Fruit fly (Drosophila melanogaster) whole organism, embryonic: ENCODE measurements around the gene scaf6.
A peak's percentile ranks its signal among the peaks of the same experiment; 100 is the strongest.

ENCODE experiments used
- Awh ChIP-seq: fragments of 200-800 bp; sonication (Bioruptor generic); IDR thresholded peaks from 2 replicates; pipeline ENCODE4, ENCODE4 v1.3.6; 2022; ENCODE audit warnings: missing biosample characterization, missing genetic modification characterization
- CG11696 ChIP-seq: fragments of 200-800 bp; sonication (Bioruptor generic); IDR thresholded peaks from 2 replicates; pipeline ENCODE4 v1.3.6; 2022; ENCODE audit warnings: missing biosample characterization, missing genetic modification characterization
- CG13624 ChIP-seq: fragments of 200-800 bp; sonication (Bioruptor generic); optimal IDR thresholded peaks from 2 replicates; lab custom pipeline; 2016; ENCODE audit warnings: missing biosample characterization, missing genetic modification characterization
- CG1647 ChIP-seq: fragments of 200-800 bp; sonication (Bioruptor generic); optimal IDR thresholded peaks from 3 replicates; lab custom pipeline; 2016; ENCODE audit warnings: missing biosample characterization, missing genetic modification characterization
- CG16863 ChIP-seq: fragments of 200-800 bp; sonication (Bioruptor generic); optimal IDR thresholded peaks from 3 replicates; lab custom pipeline; 2016; ENCODE audit warnings: missing biosample characterization, missing genetic modification characterization
- CG17359 ChIP-seq: fragments of 200-800 bp; sonication (Bioruptor generic); optimal IDR thresholded peaks from 3 replicates; lab custom pipeline; 2018; ENCODE audit warnings: missing biosample characterization, mild to moderate bottlenecking, missing genetic modification characterization, moderate library complexity
- CG1832 ChIP-seq: fragments of 200-800 bp; sonication (Bioruptor generic); optimal IDR thresholded peaks from 2 replicates; lab custom pipeline; 2017; ENCODE audit warnings: missing biosample characterization, mild to moderate bottlenecking, missing genetic modification characterization, inconsistent platforms
- CG2120 ChIP-seq: fragments of 200-800 bp; sonication (Bioruptor generic); optimal IDR thresholded peaks from 3 replicates; lab custom pipeline; 2016; ENCODE audit warnings: missing biosample characterization, missing genetic modification characterization
- CG3281 ChIP-seq: fragments of 200-800 bp; sonication (Bioruptor generic); optimal IDR thresholded peaks from 3 replicates; lab custom pipeline; 2017; ENCODE audit warnings: missing biosample characterization, mild to moderate bottlenecking, missing genetic modification characterization
- CG34224 ChIP-seq: fragments of 200-800 bp; sonication (Bioruptor generic); IDR thresholded peaks from 3 replicates; pipeline ENCODE4 v1.3.6; 2022; ENCODE audit warnings: missing biosample characterization, missing genetic modification characterization; ENCODE audit not compliant: partially characterized antibody
- CG7839 ChIP-seq: fragments of 200-800 bp; sonication (Bioruptor generic); optimal IDR thresholded peaks from 3 replicates; lab custom pipeline; 2018; ENCODE audit warnings: missing biosample characterization, mild to moderate bottlenecking, missing genetic modification characterization, moderate library complexity
- CG7987 ChIP-seq: fragments of 200-800 bp; sonication (Bioruptor generic); optimal IDR thresholded peaks from 2 replicates; lab custom pipeline; 2018; ENCODE audit warnings: missing biosample characterization, mild to moderate bottlenecking, missing genetic modification characterization, moderate library complexity
- CG8281 ChIP-seq: fragments of 200-800 bp; sonication (Bioruptor generic); optimal IDR thresholded peaks from 2 replicates; lab custom pipeline; 2018; ENCODE audit warnings: missing biosample characterization, mild to moderate bottlenecking, missing genetic modification characterization, moderate library complexity
- CG8290 ChIP-seq, 3 experiments: fragments of 200-800 bp; sonication (Bioruptor generic); optimal IDR thresholded peaks; 2 replicates each; lab custom pipeline; 2016 to 2019; ENCODE audit warnings: missing biosample characterization in 3 of 3, missing genetic modification characterization in 3 of 3, mild to moderate bottlenecking in 2 of 3, moderate library complexity in 1 of 3
- CoRest ChIP-seq: fragments of 200-800 bp; sonication (Bioruptor generic); optimal IDR thresholded peaks from 3 replicates; lab custom pipeline; 2018; ENCODE audit warnings: missing biosample characterization, mild to moderate bottlenecking, missing genetic modification characterization, moderate library complexity
- Dbx ChIP-seq: fragments of 200-800 bp; sonication (Bioruptor generic); IDR thresholded peaks from 3 replicates; pipeline ENCODE4 v1.3.6; 2022; ENCODE audit warnings: missing biosample characterization, missing genetic modification characterization
- Doc3 ChIP-seq: fragments of 200-800 bp; sonication (Bioruptor generic); IDR thresholded peaks from 3 replicates; pipeline ENCODE4 v1.3.6; 2022; ENCODE audit warnings: missing biosample characterization, missing genetic modification characterization; ENCODE audit not compliant: partially characterized antibody
- E2f2 ChIP-seq: fragments of 200-800 bp; sonication (Bioruptor generic); IDR thresholded peaks from 2 replicates; pipeline ENCODE4 v1.3.6; 2022; ENCODE audit warnings: missing biosample characterization, missing genetic modification characterization
- Fer2 ChIP-seq: fragments of 200-800 bp; sonication (Bioruptor generic); optimal IDR thresholded peaks from 2 replicates; lab custom pipeline; 2018; ENCODE audit warnings: missing biosample characterization, mild to moderate bottlenecking, missing genetic modification characterization, moderate library complexity
- GATAe ChIP-seq: fragments of 200-800 bp; sonication (Bioruptor generic); conservative IDR thresholded peaks from 2 replicates; pipeline ENCODE4 v1.3.6; 2022; ENCODE audit warnings: missing biosample characterization, missing genetic modification characterization
- HLH54F ChIP-seq: fragments of 200-800 bp; sonication (Bioruptor generic); optimal IDR thresholded peaks from 3 replicates; lab custom pipeline; 2016; ENCODE audit warnings: missing biosample characterization, missing genetic modification characterization
- MESR4 ChIP-seq: fragments of 200-800 bp; sonication (Bioruptor generic); optimal IDR thresholded peaks from 2 replicates; lab custom pipeline; 2018; ENCODE audit warnings: missing biosample characterization, mild to moderate bottlenecking, missing genetic modification characterization, moderate library complexity
- Meics ChIP-seq: fragments of 200-800 bp; sonication (Bioruptor generic); optimal IDR thresholded peaks from 2 replicates; lab custom pipeline; 2017; ENCODE audit warnings: missing biosample characterization, mild to moderate bottlenecking, missing genetic modification characterization
- Oaz ChIP-seq: fragments of 200-800 bp; sonication (Bioruptor generic); IDR thresholded peaks from 2 replicates; pipeline ENCODE4 v1.3.6; 2022; ENCODE audit warnings: missing biosample characterization, missing genetic modification characterization
- Rx ChIP-seq: fragments of 200-800 bp; sonication (Bioruptor generic); IDR thresholded peaks from 2 replicates; pipeline ENCODE4 v1.3.6; 2022; ENCODE audit warnings: missing biosample characterization, missing genetic modification characterization
- Xrp1 ChIP-seq: fragments of 200-800 bp; sonication (Bioruptor generic); IDR thresholded peaks from 2 replicates; pipeline ENCODE4 v1.3.6; 2022; ENCODE audit warnings: missing biosample characterization, missing genetic modification characterization
- amos ChIP-seq: fragments of 200-800 bp; sonication (Bioruptor generic); IDR thresholded peaks from 2 replicates; pipeline ENCODE4 v1.3.6; 2022; ENCODE audit warnings: missing biosample characterization, missing genetic modification characterization; ENCODE audit not compliant: partially characterized antibody
- ara ChIP-seq: fragments of 200-800 bp; sonication (Bioruptor generic); IDR thresholded peaks from 2 replicates; pipeline ENCODE4 v1.3.6; 2022; ENCODE audit warnings: missing biosample characterization, missing genetic modification characterization
- bcd ChIP-seq: fragments of 200-800 bp; sonication (Bioruptor generic); optimal IDR thresholded peaks from 2 replicates; lab custom pipeline; 2017; ENCODE audit warnings: missing biosample characterization, mild to moderate bottlenecking, missing genetic modification characterization
- chm ChIP-seq: fragments of 200-800 bp; sonication (Bioruptor generic); IDR thresholded peaks from 2 replicates; pipeline ENCODE4 v1.3.6; 2022; ENCODE audit warnings: missing biosample characterization, missing genetic modification characterization
- dan ChIP-seq: fragments of 200-800 bp; sonication (Bioruptor generic); IDR thresholded peaks from 2 replicates; pipeline ENCODE4 v1.3.6; 2022; ENCODE audit warnings: missing biosample characterization, missing genetic modification characterization
- hkb ChIP-seq, 2 experiments: fragments of 200-800 bp in 1 of 2; fragments of >200 bp in 1 of 2; sonication (Bioruptor generic) in 1 of 2; IDR thresholded peaks in 1 of 2; optimal IDR thresholded peaks in 1 of 2; 2 replicates each; pipeline versions ENCODE4 v1.3.6 to Lab custom; 2017 to 2022; ENCODE audit warnings: missing biosample characterization in 1 of 2, missing genetic modification characterization in 1 of 2
- kah ChIP-seq: fragments of 200-800 bp; sonication (Bioruptor generic); optimal IDR thresholded peaks from 2 replicates; lab custom pipeline; 2018; ENCODE audit warnings: missing biosample characterization, mild to moderate bottlenecking, missing genetic modification characterization
- ken ChIP-seq: fragments of 200-800 bp; sonication (Bioruptor generic); IDR thresholded peaks from 3 replicates; pipeline ENCODE4 v1.3.6; 2022; ENCODE audit warnings: missing biosample characterization, missing genetic modification characterization
- kni ChIP-seq: fragments of 200-800 bp; sonication (Bioruptor generic); optimal IDR thresholded peaks from 3 replicates; lab custom pipeline; 2017; ENCODE audit warnings: mild to moderate bottlenecking, missing biosample characterization, missing genetic modification reagents, missing genetic modification characterization
- mirr ChIP-seq: fragments of 200-800 bp; sonication (Bioruptor generic); optimal IDR thresholded peaks from 3 replicates; lab custom pipeline; 2018; ENCODE audit warnings: missing biosample characterization, mild to moderate bottlenecking, missing genetic modification characterization
- nmo ChIP-seq: fragments of 200-800 bp; sonication (Bioruptor generic); optimal IDR thresholded peaks from 2 replicates; lab custom pipeline; 2018; ENCODE audit warnings: missing biosample characterization, mild to moderate bottlenecking, missing genetic modification characterization, moderate library complexity
- phol ChIP-seq: fragments of 200-800 bp; sonication (Bioruptor generic); optimal IDR thresholded peaks from 3 replicates; lab custom pipeline; 2018; ENCODE audit warnings: missing biosample characterization, mild to moderate bottlenecking, missing genetic modification characterization, moderate library complexity
- pros ChIP-seq: fragments of 200-800 bp; sonication (Bioruptor generic); optimal IDR thresholded peaks from 3 replicates; lab custom pipeline; 2019; ENCODE audit warnings: missing biosample characterization, mild to moderate bottlenecking, missing genetic modification characterization, moderate library complexity
- run ChIP-seq: fragments of 200-800 bp; sonication (Bioruptor generic); optimal IDR thresholded peaks from 3 replicates; lab custom pipeline; 2018; ENCODE audit warnings: missing biosample characterization, mild to moderate bottlenecking, missing genetic modification characterization
- scrt ChIP-seq: fragments of 200-800 bp; sonication (Bioruptor generic); optimal IDR thresholded peaks from 2 replicates; lab custom pipeline; 2018; ENCODE audit warnings: missing biosample characterization, mild to moderate bottlenecking, missing genetic modification characterization, moderate library complexity
- seq ChIP-seq: fragments of 200-800 bp; sonication (Bioruptor generic); IDR thresholded peaks from 2 replicates; pipeline ENCODE4 v1.3.6; 2022; ENCODE audit warnings: missing biosample characterization, missing genetic modification characterization
- so ChIP-seq: fragments of 200-800 bp; sonication (Bioruptor generic); IDR thresholded peaks from 3 replicates; pipeline ENCODE4 v1.3.6; 2022; ENCODE audit warnings: missing biosample characterization, missing genetic modification characterization
- sr ChIP-seq: fragments of 200-800 bp; sonication (Bioruptor generic); IDR thresholded peaks from 3 replicates; pipeline ENCODE4 v1.3.6; 2022; ENCODE audit warnings: missing biosample characterization, missing genetic modification characterization
- twi ChIP-seq: fragments of 200-800 bp; optimal IDR thresholded peaks from 2 replicates; lab custom pipeline; 2019; ENCODE audit warnings: missing biosample characterization, mild to moderate bottlenecking, missing genetic modification characterization, moderate library complexity
- wek ChIP-seq: fragments of 200-800 bp; sonication (Bioruptor generic); optimal IDR thresholded peaks from 3 replicates; lab custom pipeline; 2018; ENCODE audit warnings: missing biosample characterization, mild to moderate bottlenecking, missing genetic modification characterization, moderate library complexity
- zfh2 ChIP-seq: fragments of 200-800 bp; sonication (Bioruptor generic); optimal IDR thresholded peaks from 2 replicates; lab custom pipeline; 2016; ENCODE audit warnings: missing biosample characterization, missing genetic modification characterization

The scaf6 gene

dm6 chr3L:17009715-17010491, 32.5 kb downstream of the scaf6 start (continued):
- no peak for TF ChIP-seq Fer2 (tag; lab: Kevin White, UChicago)
- peak; percentile 42; the same call in 1 of the 2 replicates for TF ChIP-seq chm (GFP tag; lab: Robert Waterston, UW)
- TF ChIP-seq Awh (GFP tag; lab: Robert Waterston, UW): 0 out of 2 replicates have a peak, but pooled peaks have one; percentile 26
- TF ChIP-seq CG7987: peak; percentile 82
- TF ChIP-seq CG17359 (tag; lab: Kevin White, UChicago): peak; percentile 46
- TF ChIP-seq ken (GFP tag; lab: Robert Waterston, UW): peak; percentile 48; the same call in 1 of the 3 replicates
- no peak for TF ChIP-seq CG16863
- no peak for TF ChIP-seq CG8281 (tag; lab: Kevin White, UChicago)
- peak; percentile 45 for TF ChIP-seq Meics (GFP tag; lab: Kevin White, UChicago)
- peak; percentile 44 for TF ChIP-seq Rx (GFP tag; lab: Robert Waterston, UW)
- TF ChIP-seq so (GFP tag; lab: Robert Waterston, UW): no peak
- TF ChIP-seq hkb (optimal IDR thresholded peaks at IDR 0.05; lab: Kevin White, UChicago): no peak
- TF ChIP-seq hkb (GFP tag; IDR thresholded peaks at IDR 0.05; lab: Robert Waterston, UW): 0 out of 2 replicates have a peak, but pooled peaks have one; percentile 31
- no peak; the same call in 1 of the 2 replicates for TF ChIP-seq E2f2 (GFP tag; lab: Robert Waterston, UW)
- TF ChIP-seq HLH54F (GFP tag; lab: Kevin White, UChicago): peak; percentile 54
- TF ChIP-seq pros: peak; percentile 58
- no peak for TF ChIP-seq Oaz (GFP tag; lab: Robert Waterston, UW)
- TF ChIP-seq CG1832 (GFP tag; lab: Kevin White, UChicago): peak; percentile 88
- TF ChIP-seq phol (tag; lab: Kevin White, UChicago): peak; percentile 20
- TF ChIP-seq Xrp1: peak; percentile 13; the same call in 1 of the 2 replicates
- TF ChIP-seq CG7839 (tag; lab: Kevin White, UChicago): peak; percentile 60
- no peak for TF ChIP-seq CG13624 (GFP tag; lab: Kevin White, UChicago)
- peak; percentile 50 for TF ChIP-seq scrt (GFP tag; lab: Kevin White, UChicago)
- TF ChIP-seq sr (GFP tag; lab: Robert Waterston, UW): peak; percentile 95
- peak; percentile 49 for TF ChIP-seq CG2120
- peak; percentile 32 for TF ChIP-seq run
- TF ChIP-seq nmo: peak; percentile 26
- peak; percentile 96 for TF ChIP-seq mirr (GFP tag; lab: Kevin White, UChicago)
- no peak for TF ChIP-seq CG1647 (GFP tag; lab: Kevin White, UChicago)
- TF ChIP-seq amos: peak; percentile 31; the same call in 1 of the 2 replicates
- peak; percentile 95 for TF ChIP-seq CG11696
- TF ChIP-seq bcd (GFP tag; lab: Kevin White, UChicago): peak; percentile 25
- TF ChIP-seq CoRest (tag; lab: Kevin White, UChicago): peak; percentile 0
- peak; percentile 39 for TF ChIP-seq CG8290 (GFP tag; optimal IDR thresholded peaks at IDR 0.05; lab: Kevin White, UChicago)
- TF ChIP-seq CG8290 (tag; optimal IDR thresholded peaks at IDR 0.05; lab: Kevin White, UChicago): peak; percentile 10 to 87
- TF ChIP-seq seq: peak; percentile 23; the same call in 1 of the 2 replicates
- TF ChIP-seq CG34224 (GFP tag; lab: Robert Waterston, UW): peak; percentile 51; the same call in 1 of the 3 replicates
- peak; percentile 38; the same call in 1 of the 2 replicates for TF ChIP-seq ara (GFP tag; lab: Robert Waterston, UW)
- TF ChIP-seq twi: peak; percentile 27
- TF ChIP-seq wek: peak; percentile 14
- TF ChIP-seq MESR4 (GFP tag; lab: Kevin White, UChicago): no peak
- no peak for TF ChIP-seq Doc3 (GFP tag; lab: Robert Waterston, UW)
- TF ChIP-seq CG3281: peak; percentile 47
- TF ChIP-seq Dbx (GFP tag; lab: Robert Waterston, UW): peak; percentile 65; the same call in 1 of the 3 replicates
- TF ChIP-seq dan (GFP tag; lab: Robert Waterston, UW): no peak
- TF ChIP-seq kah: no peak
- peak; percentile 31 for TF ChIP-seq zfh2 (GFP tag; lab: Kevin White, UChicago)
- peak; percentile 89 for TF ChIP-seq GATAe (GFP tag; lab: Robert Waterston, UW)
- peak; percentile 87 for TF ChIP-seq kni (GFP tag; lab: Kevin White, UChicago)
